Worm (Caenorhabditis elegans) whole organism, L4/young adult: Measurements from ENCODE around the gene nmad-1.

Source experiments
- W03F9.2 ChIP-seq: fragments of 150-350 bp; optimal IDR thresholded peaks from 2 replicates; lab custom pipeline; 2014; ENCODE audit warnings: missing biosample characterization, missing genetic modification characterization
- dao-5 ChIP-seq: sonication (generic microtip); optimal IDR thresholded peaks from 2 replicates; lab custom pipeline; 2016; ENCODE audit warnings: missing genotype, missing genetic modification characterization, moderate library complexity, missing compliant biosample characterization
- him-1 ChIP-seq: sonication (generic microtip); optimal IDR thresholded peaks from 2 replicates; lab custom pipeline; 2016; ENCODE audit warnings: missing genotype, missing genetic modification reagents, missing genetic modification characterization, missing compliant biosample characterization

The nmad-1 gene

DNA sequence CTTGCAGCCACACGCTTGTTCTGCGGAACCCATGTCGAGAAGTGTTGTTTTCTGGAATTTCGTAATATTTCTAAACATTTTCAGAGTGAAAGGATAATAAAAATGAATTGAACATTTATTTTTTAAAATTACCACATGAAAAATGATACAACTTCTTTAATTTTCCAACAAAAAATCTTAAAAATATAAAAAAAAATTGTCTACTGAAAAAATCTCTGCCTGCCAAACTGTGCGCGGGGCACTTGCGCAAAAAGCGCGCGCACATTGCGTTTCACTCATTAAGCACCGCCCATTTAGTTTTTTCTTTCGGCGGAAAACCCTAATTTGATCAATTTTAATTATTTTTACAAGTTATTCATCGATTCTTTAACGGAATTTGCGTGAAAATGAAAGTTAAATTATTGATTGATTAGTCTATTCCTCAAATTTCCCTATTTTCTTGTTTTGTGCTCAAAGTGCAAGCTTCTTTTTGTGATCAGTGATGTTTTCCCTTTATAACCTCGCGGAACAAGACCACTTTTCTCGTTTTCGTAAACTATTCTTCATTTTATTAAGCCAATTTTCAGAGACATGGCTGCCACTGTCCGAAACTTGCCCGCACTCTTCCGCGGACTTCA, at the start of gene nmad-1, which contains the start of gene hach-1:
Gene nmad-1, minus strand, starts transcription at position 51 of the 617 bp plus-strand sequence.
Gene hach-1, plus strand, starts transcription at position 567 of the 617 bp plus-strand sequence.
- TF ChIP-seq him-1 (tag; lab: Kevin White, UChicago) = no peak
- TF ChIP-seq dao-5 (tag; lab: Kevin White, UChicago) = peak; percentile 11
- TF ChIP-seq W03F9.2 = peak; percentile 95

DNA sequence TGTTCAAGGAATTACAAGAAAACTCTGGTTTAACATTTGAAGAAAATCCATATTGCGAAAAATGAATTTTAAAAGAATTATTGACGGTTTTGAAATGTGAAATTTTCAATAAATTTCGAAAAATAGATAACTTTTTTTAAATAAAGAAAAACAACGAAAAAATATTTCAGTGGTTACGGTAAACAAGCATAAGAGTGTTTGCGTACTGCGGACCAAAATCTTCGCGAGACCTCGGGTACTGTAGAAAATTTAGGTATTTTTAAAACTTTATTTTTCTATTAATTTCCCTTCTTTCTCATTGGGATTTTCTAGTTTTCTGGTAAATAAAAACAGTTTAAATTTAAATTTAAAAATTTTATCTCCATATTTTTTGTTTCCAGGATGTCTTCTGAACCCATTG, 49.3 kb upstream of the nmad-1 start, which contains the start of gene xnd-1:
Gene xnd-1, plus strand, starts transcription at position 381 of the 400 bp plus-strand sequence.
- TF ChIP-seq W03F9.2 (peak; percentile 49), him-1 (tag; lab: Kevin White, UChicago) (no peak), dao-5 (tag; lab: Kevin White, UChicago) (no peak)

DNA sequence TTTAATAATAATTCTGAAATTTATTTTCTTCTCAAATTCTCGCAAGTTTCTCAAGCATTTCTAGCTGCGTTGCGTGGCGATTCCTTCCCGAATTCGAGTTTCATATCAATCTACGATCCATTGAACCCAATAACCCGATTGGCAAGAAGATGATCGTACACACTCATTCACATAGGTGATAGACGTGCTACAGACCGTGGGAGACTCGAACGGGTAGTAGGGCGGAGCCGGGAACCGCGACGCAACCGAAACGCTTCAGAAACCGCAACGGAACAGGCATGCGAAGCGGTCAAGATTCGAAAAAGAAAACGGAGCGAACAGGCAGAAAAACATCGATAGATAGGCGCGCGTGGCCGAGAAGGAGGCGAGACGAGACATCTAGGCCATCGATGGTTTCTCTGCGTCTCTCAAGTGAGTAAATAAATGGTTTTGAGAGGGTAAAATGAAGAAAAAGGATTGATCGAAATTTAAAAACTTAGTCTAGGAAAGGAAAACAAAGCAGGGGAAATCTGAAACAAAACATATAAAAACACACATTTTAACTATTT, 48.8 kb upstream of the nmad-1 start, which contains the start of gene madf-11:
Gene madf-11, minus strand, starts transcription at position 51 of the 548 bp plus-strand sequence.
- TF ChIP-seq him-1 (tag; lab: Kevin White, UChicago) (no peak), W03F9.2 (no peak), dao-5 (tag; lab: Kevin White, UChicago) (no peak)

DNA sequence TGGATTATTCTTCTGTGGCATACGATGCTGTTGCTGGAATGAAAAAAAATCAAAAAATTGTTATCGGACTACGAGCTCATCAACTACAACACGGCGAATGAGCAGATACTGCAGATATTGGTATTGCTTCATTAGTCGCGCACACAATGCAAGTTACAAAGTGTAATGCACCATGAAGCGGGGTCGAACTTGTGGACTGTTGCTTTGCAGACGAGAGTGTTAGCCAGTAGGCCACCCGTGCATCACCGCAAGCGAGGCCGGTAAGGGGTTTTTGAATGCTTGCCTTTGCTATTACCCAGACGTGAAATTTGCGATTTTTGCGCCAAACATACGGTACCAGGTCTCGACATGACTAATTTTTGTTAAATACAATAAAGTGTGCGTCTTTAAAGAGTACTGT, 47.3 kb upstream of the nmad-1 start:
- TF ChIP-seq him-1 (tag; lab: Kevin White, UChicago) (no peak), W03F9.2 (peak; percentile 25), dao-5 (tag; lab: Kevin White, UChicago) (peak; percentile 67)

DNA sequence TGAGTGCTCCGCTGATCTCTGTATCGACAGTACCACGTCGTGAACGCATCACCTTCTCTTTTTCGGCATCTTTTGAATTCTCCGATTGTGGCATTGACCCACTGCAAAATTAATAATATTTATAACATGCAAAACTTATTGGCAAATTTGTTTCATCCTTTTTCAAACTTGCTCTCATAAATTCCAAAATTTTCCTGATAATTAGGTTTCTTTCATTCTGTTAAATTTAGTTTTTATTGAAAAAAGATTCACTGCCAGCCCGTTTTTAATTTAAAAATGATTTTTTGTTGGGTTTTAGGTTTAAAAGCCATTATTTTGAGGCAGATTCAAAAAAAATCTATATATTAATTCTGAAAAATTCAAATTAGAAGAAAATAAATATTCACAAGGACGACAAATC, 45.2 kb upstream of the nmad-1 start, which contains the start of gene wdr-37:
Gene wdr-37, minus strand, starts transcription at position 101 of the 400 bp plus-strand sequence.
- TF ChIP-seq dao-5 (tag; lab: Kevin White, UChicago) = no peak
- TF ChIP-seq him-1 (tag; lab: Kevin White, UChicago) = no peak
- no peak for TF ChIP-seq W03F9.2

DNA sequence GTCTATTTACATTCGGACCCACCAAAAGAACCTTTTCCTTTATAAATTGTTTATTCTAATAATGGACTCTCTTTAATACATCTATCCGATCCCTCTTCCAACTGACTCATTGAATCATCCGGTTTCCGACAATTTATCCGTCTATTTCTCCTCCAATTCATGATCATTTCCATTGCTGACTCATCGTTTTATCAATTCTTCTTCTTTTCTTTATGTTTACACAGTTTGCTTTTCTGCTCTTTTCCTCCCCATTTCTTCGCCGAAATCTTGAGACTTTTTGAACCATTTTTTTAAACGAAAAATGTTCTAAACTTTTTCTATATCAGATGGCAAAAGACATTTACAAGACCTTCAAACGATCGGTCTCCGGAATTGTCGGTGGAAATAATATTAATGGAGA, 40.7 kb upstream of the nmad-1 start, which contains the start of gene ced-6:
Gene ced-6, plus strand, starts transcription at position 327 of the 400 bp plus-strand sequence.
- TF ChIP-seq W03F9.2 (no peak), dao-5 (tag; lab: Kevin White, UChicago) (no peak), him-1 (tag; lab: Kevin White, UChicago) (no peak)

DNA sequence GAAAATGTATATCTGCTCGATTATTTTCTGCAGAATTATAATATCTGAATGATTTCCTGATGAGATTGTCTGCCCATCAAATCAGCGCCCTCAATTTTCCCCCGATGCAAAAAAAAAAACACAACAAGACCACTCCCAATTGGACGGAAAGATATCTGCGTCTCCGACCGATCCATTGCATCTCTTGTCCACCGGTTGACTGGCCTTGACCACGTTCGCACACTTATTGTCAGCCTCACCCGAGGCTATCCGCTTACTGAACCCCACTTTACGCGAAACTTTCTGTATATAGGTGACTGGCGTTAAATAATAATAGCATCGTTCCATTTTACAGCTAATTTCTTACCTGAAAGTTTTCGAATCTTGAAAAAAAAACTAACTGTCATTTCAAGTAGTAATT, 39.6 kb upstream of the nmad-1 start:
- TF ChIP-seq him-1 (tag; lab: Kevin White, UChicago) (no peak), dao-5 (tag; lab: Kevin White, UChicago) (no peak), W03F9.2 (no peak)

DNA sequence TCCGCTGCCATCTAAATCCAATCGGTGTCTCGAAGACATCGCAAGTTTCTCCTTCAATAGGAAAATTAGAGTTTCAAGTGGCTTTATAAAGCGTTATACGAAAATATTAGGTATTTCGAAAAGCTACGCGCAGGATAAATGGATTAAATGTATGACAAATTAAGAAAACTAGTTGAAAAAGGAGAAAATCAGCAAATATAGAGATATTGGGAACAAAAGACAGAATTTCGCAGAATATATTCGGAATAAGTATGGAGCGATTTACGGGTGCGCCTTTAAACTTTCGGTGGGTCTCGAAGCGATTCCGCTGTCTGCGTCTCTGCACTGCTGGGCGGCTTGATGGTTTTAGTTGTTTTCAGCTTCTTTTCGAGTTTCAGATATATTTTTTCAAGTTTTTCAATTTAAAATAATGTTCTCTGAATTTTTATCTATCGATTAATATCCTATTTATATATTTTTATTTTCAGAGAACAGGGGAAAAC, 37.0 kb upstream of the nmad-1 start, which contains the start of the genes ddx-15 and ucr-1:
Gene ddx-15, minus strand, starts transcription at position 51 of the 482 bp plus-strand sequence.
Gene ucr-1, plus strand, starts transcription at position 468 of the 482 bp plus-strand sequence.
- TF ChIP-seq him-1 (tag; lab: Kevin White, UChicago) = no peak
- TF ChIP-seq dao-5 (tag; lab: Kevin White, UChicago) = no peak
- TF ChIP-seq W03F9.2 = peak; percentile 66

DNA sequence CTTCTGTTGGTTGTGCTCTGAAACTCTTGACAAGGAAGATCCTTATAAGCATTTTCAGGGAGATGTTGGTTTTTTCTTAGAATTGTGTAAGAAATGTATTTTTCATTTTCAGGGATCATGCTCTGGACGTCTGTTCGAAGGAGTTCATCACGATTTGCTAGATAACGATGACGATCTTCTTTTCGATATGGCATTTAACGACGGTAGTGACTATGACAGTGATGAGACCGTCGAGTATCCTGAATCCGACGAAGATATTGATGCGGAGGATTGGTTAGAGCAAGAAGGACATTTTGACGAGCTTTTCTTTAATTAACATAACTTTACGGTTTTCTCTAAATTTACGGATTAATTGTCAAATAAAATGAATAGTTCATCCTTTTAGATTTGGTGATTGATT, 34.0 kb upstream of the nmad-1 start:
- TF ChIP-seq dao-5 (tag; lab: Kevin White, UChicago) (no peak), W03F9.2 (no peak), him-1 (tag; lab: Kevin White, UChicago) (no peak)

DNA sequence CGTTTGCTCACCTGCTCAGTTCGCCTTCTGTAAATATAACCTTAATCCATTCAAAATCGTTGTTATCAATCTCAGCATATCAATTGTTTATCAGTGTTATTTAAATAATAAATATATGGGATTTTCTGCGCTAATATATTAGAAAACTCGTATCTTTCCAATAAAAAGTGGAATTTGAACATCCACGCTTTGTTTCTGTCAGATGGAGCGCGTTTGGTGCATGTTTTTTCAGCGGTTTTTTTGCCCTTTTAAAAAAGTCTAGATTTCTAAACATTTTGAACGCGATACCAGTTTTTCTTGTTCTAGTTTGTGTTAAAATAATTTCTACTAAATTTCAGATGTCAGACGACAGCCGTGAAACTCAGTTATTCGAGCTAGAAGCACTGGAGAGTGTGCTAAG, 32.2 kb upstream of the nmad-1 start, which contains the start of gene F56D2.2:
Gene F56D2.2, plus strand, starts transcription at position 339 of the 400 bp plus-strand sequence.
- TF ChIP-seq him-1 (tag; lab: Kevin White, UChicago) (no peak), W03F9.2 (no peak), dao-5 (tag; lab: Kevin White, UChicago) (no peak)

DNA sequence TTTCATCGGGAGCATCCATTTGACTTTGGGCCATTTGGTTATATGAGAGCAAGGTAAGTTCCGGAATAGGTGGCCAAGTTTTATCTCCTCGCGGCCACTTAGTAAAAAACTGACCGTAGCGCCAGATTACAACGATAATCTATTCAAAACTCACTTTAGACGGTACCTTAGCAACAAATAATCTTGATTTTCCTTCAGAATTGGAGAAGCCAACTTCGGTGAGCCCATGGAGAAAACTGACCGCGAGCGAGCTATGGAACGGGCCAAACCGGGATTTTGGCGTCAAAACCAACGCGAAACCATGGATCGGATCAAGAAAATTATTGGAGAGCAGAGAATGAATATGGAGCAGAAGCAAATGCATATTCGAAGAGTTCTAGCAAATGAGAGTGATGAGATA, 31.0 kb upstream of the nmad-1 start:
- TF ChIP-seq W03F9.2 (no peak), dao-5 (tag; lab: Kevin White, UChicago) (no peak), him-1 (tag; lab: Kevin White, UChicago) (no peak)

DNA sequence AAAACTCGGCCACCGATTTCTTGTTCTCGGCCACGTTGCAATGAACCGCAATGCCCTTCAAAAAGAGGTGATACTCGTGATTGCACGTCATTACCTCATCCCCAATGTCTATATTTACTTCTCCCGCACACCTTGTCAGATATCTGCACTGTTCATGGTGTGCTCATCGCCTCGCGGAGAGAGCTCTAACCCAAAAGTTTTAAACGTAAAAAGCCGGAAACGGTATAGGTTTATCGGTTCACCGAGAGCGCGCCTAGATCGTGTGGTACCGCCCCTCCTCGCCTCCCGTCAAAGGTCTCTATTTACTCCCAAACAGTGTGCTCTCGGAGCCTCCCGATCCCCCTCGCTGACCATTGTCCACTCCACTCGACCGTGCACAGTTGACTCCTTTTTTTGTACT, 29.9 kb upstream of the nmad-1 start, which contains the start of gene F56D2.3:
Gene F56D2.3, plus strand, starts transcription at position 301 of the 400 bp plus-strand sequence.
- TF ChIP-seq W03F9.2 (no peak), dao-5 (tag; lab: Kevin White, UChicago) (no peak), him-1 (tag; lab: Kevin White, UChicago) (no peak)

DNA sequence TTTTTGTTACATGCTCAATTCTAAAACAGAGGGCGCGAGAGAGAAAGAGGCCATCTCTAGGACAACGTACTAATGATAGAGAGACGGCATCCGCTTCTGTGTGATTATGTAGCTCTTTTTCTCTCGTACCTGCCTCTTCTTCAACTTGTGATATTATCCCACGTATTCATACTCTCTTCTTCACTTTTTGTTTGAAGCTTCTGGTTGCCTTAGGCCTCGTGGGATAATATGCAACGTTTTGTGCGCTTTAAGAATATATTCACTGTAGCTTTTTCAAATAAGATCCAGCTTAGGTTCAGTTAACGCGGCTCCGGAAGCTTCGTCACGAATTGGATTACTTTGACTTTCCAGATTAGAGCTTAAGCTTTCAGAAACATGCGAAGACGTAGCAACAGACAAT, 28.0 kb upstream of the nmad-1 start, which contains the start of the genes F56D2.8 and uev-2:
Gene F56D2.8, minus strand, starts transcription at position 101 of the 400 bp plus-strand sequence.
Gene uev-2, plus strand, starts transcription at position 360 of the 400 bp plus-strand sequence.
- TF ChIP-seq dao-5 (tag; lab: Kevin White, UChicago) (no peak), him-1 (tag; lab: Kevin White, UChicago) (no peak), W03F9.2 (no peak)

DNA sequence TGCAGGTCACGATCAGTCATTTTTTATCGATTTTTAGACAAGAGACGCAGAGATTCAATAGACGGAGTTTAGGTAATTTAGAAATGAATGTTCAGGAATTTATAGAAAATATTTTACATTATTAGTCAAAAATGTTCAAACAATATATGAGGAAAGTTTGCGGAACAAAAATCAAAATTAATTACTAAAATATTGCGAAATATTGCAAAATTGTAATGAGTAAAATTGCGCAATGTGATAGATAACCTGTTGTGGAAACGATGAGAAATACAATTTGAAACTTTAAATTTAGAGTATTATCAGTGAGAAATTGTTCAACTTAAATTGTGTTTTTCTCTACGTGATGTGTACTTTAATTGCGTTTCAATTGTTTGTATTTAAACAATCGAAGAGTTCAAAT, 26.3 kb upstream of the nmad-1 start, which contains the start of gene F56D2.5:
Gene F56D2.5, minus strand, starts transcription at position 371 of the 400 bp plus-strand sequence.
- TF ChIP-seq him-1 (tag; lab: Kevin White, UChicago) = no peak
- TF ChIP-seq dao-5 (tag; lab: Kevin White, UChicago) = no peak
- no peak for TF ChIP-seq W03F9.2
